Fruit fly (Drosophila melanogaster) whole organism, embryonic: Measurements from ENCODE around the gene CG18766.

Experiments used
- ATbp ChIP-seq: fragments of 200-800 bp; sonication (Bioruptor generic); optimal IDR thresholded peaks from 2 replicates; lab custom pipeline; 2017; ENCODE audit warnings: missing biosample characterization, mild to moderate bottlenecking, missing genetic modification characterization, missing genetic modification reagents
- Atf3 ChIP-seq: fragments of 200-800 bp; sonication (Bioruptor generic); optimal IDR thresholded peaks from 3 replicates; lab custom pipeline; 2016; ENCODE audit warnings: missing biosample characterization, missing genetic modification characterization
- Atf6 ChIP-seq: fragments of 200-800 bp; sonication (Bioruptor generic); IDR thresholded peaks from 2 replicates; pipeline ENCODE4 v1.3.6; 2022; ENCODE audit warnings: missing biosample characterization, missing genetic modification characterization
- Blimp-1 ChIP-seq: fragments of 200-800 bp; sonication (Bioruptor generic); optimal IDR thresholded peaks from 3 replicates; lab custom pipeline; 2018; ENCODE audit warnings: missing biosample characterization, missing genetic modification characterization, mild to moderate bottlenecking, moderate library complexity, missing genetic modification reagents
- CG1024 ChIP-seq: fragments of 200-800 bp; sonication (Bioruptor generic); IDR thresholded peaks from 2 replicates; pipeline ENCODE4 v1.3.6; 2022; ENCODE audit warnings: missing biosample characterization, missing genetic modification characterization
- CG10979 ChIP-seq: fragments of 200-800 bp; sonication (Bioruptor generic); optimal IDR thresholded peaks from 2 replicates; lab custom pipeline; 2018; ENCODE audit warnings: missing biosample characterization, mild to moderate bottlenecking, missing genetic modification characterization, moderate library complexity
- CG11560 ChIP-seq: fragments of 200-800 bp; sonication (Bioruptor generic); IDR thresholded peaks from 3 replicates; pipeline ENCODE4 v1.3.6; 2022; ENCODE audit warnings: missing biosample characterization, missing genetic modification characterization
- CG11723 ChIP-seq: fragments of 200-800 bp; sonication (Bioruptor generic); optimal IDR thresholded peaks from 2 replicates; lab custom pipeline; 2017; ENCODE audit warnings: missing biosample characterization, mild to moderate bottlenecking, missing genetic modification characterization
- CG12104 ChIP-seq: fragments of 200-800 bp; sonication (Bioruptor generic); optimal IDR thresholded peaks from 3 replicates; lab custom pipeline; 2016; ENCODE audit warnings: missing biosample characterization, missing genetic modification characterization
- CG12219 ChIP-seq: fragments of 200-800 bp; sonication (Bioruptor generic); optimal IDR thresholded peaks from 3 replicates; lab custom pipeline; 2018; ENCODE audit warnings: missing biosample characterization, mild to moderate bottlenecking, missing genetic modification characterization
- CG12299 ChIP-seq: fragments of 200-800 bp; sonication (Bioruptor generic); optimal IDR thresholded peaks from 2 replicates; lab custom pipeline; 2018; ENCODE audit warnings: missing biosample characterization, mild to moderate bottlenecking, missing genetic modification characterization
- CG13424 ChIP-seq: fragments of 200-800 bp; sonication (Bioruptor generic); optimal IDR thresholded peaks from 2 replicates; lab custom pipeline; 2019; ENCODE audit warnings: missing biosample characterization, mild to moderate bottlenecking, missing genetic modification characterization, moderate library complexity
- CG15011 ChIP-seq: fragments of 200-800 bp; sonication (Bioruptor generic); optimal IDR thresholded peaks from 3 replicates; lab custom pipeline; 2018; ENCODE audit warnings: missing biosample characterization, mild to moderate bottlenecking, missing genetic modification characterization
- CG1602 ChIP-seq: fragments of 200-800 bp; sonication (Bioruptor generic); optimal IDR thresholded peaks from 3 replicates; lab custom pipeline; 2016; ENCODE audit warnings: missing biosample characterization, missing genetic modification characterization
- CG16863 ChIP-seq: fragments of 200-800 bp; sonication (Bioruptor generic); optimal IDR thresholded peaks from 3 replicates; lab custom pipeline; 2016; ENCODE audit warnings: missing biosample characterization, missing genetic modification characterization
- CG2120 ChIP-seq: fragments of 200-800 bp; sonication (Bioruptor generic); optimal IDR thresholded peaks from 3 replicates; lab custom pipeline; 2016; ENCODE audit warnings: missing biosample characterization, missing genetic modification characterization
- CG2875 ChIP-seq: fragments of 200-800 bp; sonication (Bioruptor generic); optimal IDR thresholded peaks from 2 replicates; lab custom pipeline; 2017; ENCODE audit warnings: missing biosample characterization, mild to moderate bottlenecking, missing genetic modification characterization, missing genetic modification reagents
- CG33213 ChIP-seq: fragments of 200-800 bp; sonication (Bioruptor generic); optimal IDR thresholded peaks from 3 replicates; lab custom pipeline; 2016; ENCODE audit warnings: missing biosample characterization, missing genetic modification characterization
- CG3407 ChIP-seq: fragments of 200-800 bp; sonication (Bioruptor generic); optimal IDR thresholded peaks from 2 replicates; lab custom pipeline; 2018; ENCODE audit warnings: missing biosample characterization, mild to moderate bottlenecking, missing genetic modification characterization
- CG3726 ChIP-seq: fragments of 200-800 bp; sonication (Bioruptor generic); IDR thresholded peaks from 3 replicates; pipeline ENCODE4, ENCODE4 v1.3.6; 2022; ENCODE audit warnings: missing biosample characterization, missing genetic modification characterization
- CG3847 ChIP-seq: fragments of 200-800 bp; sonication (Bioruptor generic); IDR thresholded peaks from 2 replicates; pipeline ENCODE4 v1.3.6; 2022; ENCODE audit warnings: missing biosample characterization, missing genetic modification characterization
- CG4404 ChIP-seq: fragments of 200-800 bp; sonication (Bioruptor generic); IDR thresholded peaks from 2 replicates; pipeline ENCODE4 v1.3.6; 2022; ENCODE audit warnings: missing biosample characterization, missing genetic modification characterization
- CG7556 ChIP-seq: fragments of 200-800 bp; sonication (Bioruptor generic); optimal IDR thresholded peaks from 2 replicates; lab custom pipeline; 2017; ENCODE audit warnings: missing biosample characterization, mild to moderate bottlenecking, missing genetic modification characterization
- CG9797 ChIP-seq: fragments of 200-800 bp; sonication (Bioruptor generic); optimal IDR thresholded peaks from 3 replicates; lab custom pipeline; 2018; ENCODE audit warnings: missing biosample characterization, mild to moderate bottlenecking, missing genetic modification characterization
- CrebB ChIP-seq: fragments of 200-800 bp; sonication (Bioruptor generic); optimal IDR thresholded peaks from 3 replicates; lab custom pipeline; 2018; ENCODE audit warnings: missing biosample characterization, mild to moderate bottlenecking, missing genetic modification characterization
- Drgx ChIP-seq: fragments of 200-800 bp; sonication (Bioruptor generic); IDR thresholded peaks from 2 replicates; pipeline ENCODE4 v1.3.6; 2022; ENCODE audit warnings: missing biosample characterization, missing genetic modification characterization
- Hand ChIP-seq: fragments of 200-800 bp; sonication (Bioruptor generic); optimal IDR thresholded peaks from 2 replicates; lab custom pipeline; 2017; ENCODE audit warnings: mild to moderate bottlenecking, missing biosample characterization, missing genetic modification reagents, missing genetic modification characterization
- NC2β ChIP-seq: fragments of 200-800 bp; sonication (Bioruptor generic); optimal IDR thresholded peaks from 2 replicates; lab custom pipeline; 2016; ENCODE audit warnings: missing biosample characterization, missing genetic modification characterization
- NFAT ChIP-seq: fragments of 200-800 bp; sonication (Bioruptor generic); IDR thresholded peaks from 2 replicates; pipeline ENCODE4 v1.3.6; 2022; ENCODE audit warnings: missing biosample characterization, missing genetic modification characterization
- NK7.1 ChIP-seq: fragments of 200-800 bp; sonication (Bioruptor generic); optimal IDR thresholded peaks from 3 replicates; lab custom pipeline; 2016; ENCODE audit warnings: missing biosample characterization, missing genetic modification characterization
- Rfx ChIP-seq: fragments of 200-800 bp; sonication (Bioruptor generic); IDR thresholded peaks from 2 replicates; pipeline ENCODE4 v1.3.6; 2022; ENCODE audit warnings: missing biosample characterization, missing genetic modification characterization
- Sox100B ChIP-seq: fragments of 200-800 bp; sonication (Bioruptor generic); optimal IDR thresholded peaks from 3 replicates; lab custom pipeline; 2018; ENCODE audit warnings: missing biosample characterization, mild to moderate bottlenecking, missing genetic modification characterization
- ase ChIP-seq: fragments of 200-800 bp; sonication (Bioruptor generic); IDR thresholded peaks from 3 replicates; pipeline ENCODE4 v1.3.6; 2022; ENCODE audit warnings: missing biosample characterization, missing genetic modification characterization
- cato ChIP-seq: fragments of 200-800 bp; sonication (Bioruptor generic); optimal IDR thresholded peaks from 2 replicates; lab custom pipeline; 2016; ENCODE audit warnings: missing biosample characterization, missing genetic modification characterization, borderline replicate concordance
- caup ChIP-seq: fragments of 200-800 bp; sonication (Bioruptor generic); optimal IDR thresholded peaks from 3 replicates; lab custom pipeline; 2017; ENCODE audit warnings: missing biosample characterization, mild to moderate bottlenecking, missing genetic modification characterization, moderate library complexity; ENCODE audit not compliant: severe bottlenecking
- crp ChIP-seq, 2 experiments: fragments of 200-800 bp; sonication (Bioruptor generic); optimal IDR thresholded peaks; 2 replicates in 1 of 2; 3 replicates in 1 of 2; lab custom pipeline; 2017; ENCODE audit warnings: missing biosample characterization in 2 of 2, missing genetic modification characterization in 2 of 2, mild to moderate bottlenecking in 1 of 2, moderate library complexity in 1 of 2
- cwo ChIP-seq: fragments of 200-800 bp; sonication (Bioruptor generic); optimal IDR thresholded peaks from 3 replicates; lab custom pipeline; 2017; ENCODE audit warnings: missing biosample characterization, missing genetic modification characterization, mild to moderate bottlenecking, moderate library complexity, missing genetic modification reagents
- dmrt99B ChIP-seq: fragments of 200-800 bp; sonication (Bioruptor generic); optimal IDR thresholded peaks from 2 replicates; lab custom pipeline; 2018; ENCODE audit warnings: missing biosample characterization, mild to moderate bottlenecking, missing genetic modification characterization, moderate library complexity
- dpn ChIP-seq, 2 experiments: fragments of 200-800 bp; sonication (Bioruptor generic); optimal IDR thresholded peaks; 3 replicates each; lab custom pipeline; 2016; ENCODE audit warnings: missing biosample characterization in 2 of 2, missing genetic modification characterization in 2 of 2
- kah ChIP-seq: fragments of 200-800 bp; sonication (Bioruptor generic); optimal IDR thresholded peaks from 2 replicates; lab custom pipeline; 2018; ENCODE audit warnings: missing biosample characterization, mild to moderate bottlenecking, missing genetic modification characterization
- kay ChIP-seq: fragments of 200-800 bp; sonication (Bioruptor generic); optimal IDR thresholded peaks from 2 replicates; lab custom pipeline; 2016; ENCODE audit warnings: missing biosample characterization, missing genetic modification characterization
- otp ChIP-seq: fragments of 200-800 bp; sonication (Bioruptor generic); IDR thresholded peaks from 3 replicates; pipeline ENCODE4, ENCODE4 v1.3.6; 2022; ENCODE audit warnings: missing biosample characterization, missing genetic modification characterization
- pan ChIP-seq, 4 experiments: fragments of >200 bp in 3 of 4; fragments of 200-800 bp in 1 of 4; sonication (Bioruptor generic) in 1 of 4; optimal IDR thresholded peaks in 3 of 4; IDR thresholded peaks in 1 of 4; 2 replicates each; pipeline versions ENCODE4 v1.3.6 to Lab custom; 2017 to 2022; ENCODE audit warnings: missing biosample characterization in 2 of 4, missing genetic modification characterization in 2 of 4, mixed read lengths in 1 of 4
- scrt ChIP-seq: fragments of 200-800 bp; sonication (Bioruptor generic); optimal IDR thresholded peaks from 2 replicates; lab custom pipeline; 2018; ENCODE audit warnings: missing biosample characterization, mild to moderate bottlenecking, missing genetic modification characterization, moderate library complexity
- sim ChIP-seq: fragments of 200-800 bp; sonication (Bioruptor generic); IDR thresholded peaks from 2 replicates; pipeline ENCODE4 v1.3.6; 2022; ENCODE audit warnings: missing biosample characterization, missing genetic modification characterization
- slp2 ChIP-seq: fragments of 200-800 bp; sonication (Bioruptor generic); optimal IDR thresholded peaks from 2 replicates; lab custom pipeline; 2016; ENCODE audit warnings: missing biosample characterization, missing genetic modification characterization
- wek ChIP-seq: fragments of 200-800 bp; sonication (Bioruptor generic); optimal IDR thresholded peaks from 3 replicates; lab custom pipeline; 2018; ENCODE audit warnings: missing biosample characterization, mild to moderate bottlenecking, missing genetic modification characterization, moderate library complexity
- wor ChIP-seq: fragments of 200-800 bp; sonication (Bioruptor generic); IDR thresholded peaks from 2 replicates; pipeline ENCODE4 v1.3.6; 2022; ENCODE audit warnings: missing biosample characterization, missing genetic modification characterization

Gene CG18766

DNA sequence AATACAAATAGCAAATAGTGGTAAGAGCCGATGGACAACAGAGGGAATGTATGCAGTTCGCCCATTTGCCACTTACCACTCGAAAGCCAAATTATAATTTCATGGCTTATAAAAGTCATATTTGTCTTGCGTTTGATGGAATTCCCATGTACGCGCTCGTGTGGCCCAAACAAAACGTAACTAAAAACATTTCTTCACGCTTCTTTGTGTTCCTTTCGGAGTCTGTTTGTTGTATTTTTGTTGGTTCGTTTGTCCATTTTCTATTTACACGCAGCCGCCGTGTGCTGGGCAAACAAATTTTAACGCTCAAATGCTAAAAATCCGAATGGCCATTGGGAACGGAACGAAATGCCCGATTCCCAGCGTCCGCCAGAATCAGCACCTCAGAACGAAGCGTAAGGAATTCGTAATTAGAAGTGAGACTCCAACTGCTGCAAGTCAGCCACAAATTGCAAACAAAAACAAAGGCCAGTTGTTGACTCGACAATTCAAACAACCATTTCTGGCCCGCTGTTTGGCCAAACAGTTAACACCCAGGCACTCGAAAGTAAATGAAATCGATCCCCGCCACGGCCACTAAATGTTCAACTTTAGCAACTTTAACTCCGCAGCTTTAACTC lies 36.2 kb downstream of the CG18766 start (continued):
- TF ChIP-seq Blimp-1 (GFP tag; lab: Kevin White, UChicago) (peak; percentile 46), CG2120 (GFP tag; lab: Kevin White, UChicago) (no peak), CG3726 (GFP tag; lab: Robert Waterston, UW) (0 out of 3 replicates have a peak, but pooled peaks have one; percentile 42), CG12219 (GFP tag; lab: Kevin White, UChicago) (no peak), kah (GFP tag; lab: Kevin White, UChicago) (peak; percentile 17), CG3407 (peak; percentile 72), CG16863 (peak; percentile 43), otp (GFP tag; lab: Robert Waterston, UW) (peak; percentile 76; the same call in 2 of the 3 replicates), CG4404 (GFP tag; lab: Robert Waterston, UW) (peak; percentile 22; the same call in 1 of the 2 replicates), CG12299 (no peak), Sox100B (peak; percentile 80), Atf6 (GFP tag; lab: Robert Waterston, UW) (no peak), Rfx (GFP tag; lab: Robert Waterston, UW) (peak; percentile 44), CG7556 (peak; percentile 23), CG10979 (peak; percentile 3), CG12104 (GFP tag; lab: Kevin White, UChicago) (peak; percentile 2), dmrt99B (tag; lab: Kevin White, UChicago) (peak; percentile 44), CG11723 (GFP tag; lab: Kevin White, UChicago) (peak; percentile 34), Drgx (no peak), kay (no peak), CrebB (tag; lab: Kevin White, UChicago) (peak; percentile 47), CG11560 (no peak), sim (peak; percentile 63; the same call in 1 of the 2 replicates), wor (GFP tag; lab: Robert Waterston, UW) (no peak), caup (GFP tag; lab: Kevin White, UChicago) (peak; percentile 52), CG2875 (GFP tag; lab: Kevin White, UChicago) (peak; percentile 66), pan (optimal IDR thresholded peaks at IDR 0.05; lab: Kevin White, UChicago) (no peak), pan (GFP tag; optimal IDR thresholded peaks at IDR 0.05 in 1 of 2, IDR thresholded peaks at IDR 0.05 in 1 of 2) (peak in 1 of 2 experiments; percentile 60), wek (GFP tag; lab: Kevin White, UChicago) (peak; percentile 72), CG1024 (peak; percentile 40; the same call in 1 of the 2 replicates), CG9797 (GFP tag; lab: Kevin White, UChicago) (no peak), Atf3 (GFP tag; lab: Kevin White, UChicago) (peak; percentile 15), CG33213 (GFP tag; lab: Kevin White, UChicago) (peak; percentile 57), cato (GFP tag; lab: Kevin White, UChicago) (peak; percentile 28), dpn (GFP tag; optimal IDR thresholded peaks at IDR 0.05; lab: Kevin White, UChicago) (peak in 1 of 2 experiments; percentile 9), scrt (GFP tag; lab: Kevin White, UChicago) (no peak), CG13424 (peak; percentile 22), slp2 (GFP tag; lab: Kevin White, UChicago) (no peak), ase (peak; percentile 52; the same call in 1 of the 3 replicates), CG3847 (GFP tag; lab: Robert Waterston, UW) (peak; percentile 36), crp (GFP tag; optimal IDR thresholded peaks at IDR 0.05; lab: Kevin White, UChicago) (no peak), NFAT (GFP tag; lab: Robert Waterston, UW) (peak; percentile 29; the same call in 1 of the 2 replicates), NC2β (GFP tag; lab: Kevin White, UChicago) (peak; percentile 59), ATbp (GFP tag; lab: Kevin White, UChicago) (peak; percentile 79), NK7.1 (GFP tag; lab: Kevin White, UChicago) (peak; percentile 27), CG1602 (GFP tag; lab: Kevin White, UChicago) (peak; percentile 37), CG15011 (peak; percentile 36), Hand (no peak), cwo (GFP tag; lab: Kevin White, UChicago) (no peak)
